Fruit fly (Drosophila melanogaster) whole organism, embryonic: ENCODE measurements around the gene hry.

Source experiments
- ATbp ChIP-seq: fragments of 200-800 bp; sonication (Bioruptor generic); optimal IDR thresholded peaks from 2 replicates; lab custom pipeline; 2017; ENCODE audit warnings: missing biosample characterization, mild to moderate bottlenecking, missing genetic modification characterization, missing genetic modification reagents
- Antp ChIP-seq: fragments of 200-800 bp; sonication (Bioruptor generic); optimal IDR thresholded peaks from 3 replicates; lab custom pipeline; 2016; ENCODE audit warnings: missing biosample characterization, missing genetic modification characterization
- Asciz ChIP-seq: fragments of 200-800 bp; sonication (Bioruptor generic); optimal IDR thresholded peaks from 2 replicates; lab custom pipeline; 2017; ENCODE audit warnings: missing biosample characterization, mild to moderate bottlenecking, missing genetic modification characterization, missing genetic modification reagents
- CG10274 ChIP-seq: fragments of 200-800 bp; sonication (Bioruptor generic); optimal IDR thresholded peaks from 3 replicates; lab custom pipeline; 2017; ENCODE audit warnings: missing biosample characterization, mild to moderate bottlenecking, missing genetic modification characterization
- CG14860 ChIP-seq: fragments of 200-800 bp; sonication (Bioruptor generic); IDR thresholded peaks from 3 replicates; pipeline ENCODE4 v1.3.6; 2022; ENCODE audit warnings: missing biosample characterization, missing genetic modification characterization; ENCODE audit not compliant: partially characterized antibody
- CG1603 ChIP-seq: fragments of 200-800 bp; sonication (Bioruptor generic); optimal IDR thresholded peaks from 2 replicates; lab custom pipeline; 2019; ENCODE audit warnings: missing biosample characterization, mild to moderate bottlenecking, missing genetic modification characterization, moderate library complexity
- CG17802 ChIP-seq: fragments of 200-800 bp; sonication (Bioruptor generic); optimal IDR thresholded peaks from 2 replicates; lab custom pipeline; 2018; ENCODE audit warnings: missing biosample characterization, mild to moderate bottlenecking, missing genetic modification characterization, moderate library complexity
- CG18011 ChIP-seq: fragments of 200-800 bp; sonication (Bioruptor generic); optimal IDR thresholded peaks from 2 replicates; lab custom pipeline; 2017; ENCODE audit warnings: missing biosample characterization, missing genetic modification characterization, mild to moderate bottlenecking, moderate library complexity, missing genotype
- CG2889 ChIP-seq: fragments of 200-800 bp; sonication (Bioruptor generic); IDR thresholded peaks from 3 replicates; pipeline ENCODE4 v1.3.6; 2022; ENCODE audit warnings: missing biosample characterization, missing genetic modification characterization
- CG30020 ChIP-seq: fragments of 200-800 bp; optimal IDR thresholded peaks from 2 replicates; lab custom pipeline; 2019; ENCODE audit warnings: missing biosample characterization, mild to moderate bottlenecking, missing genetic modification characterization, moderate library complexity
- CG32532 ChIP-seq: fragments of 200-800 bp; sonication (Bioruptor generic); IDR thresholded peaks from 2 replicates; pipeline ENCODE4 v1.3.6; 2022; ENCODE audit warnings: missing biosample characterization, missing genetic modification characterization
- CG4328 ChIP-seq: fragments of 200-800 bp; sonication (Bioruptor generic); optimal IDR thresholded peaks from 3 replicates; lab custom pipeline; 2017; ENCODE audit warnings: missing biosample characterization, missing genetic modification reagents, missing genetic modification characterization
- CG4820 ChIP-seq: fragments of 200-800 bp; sonication (Bioruptor generic); optimal IDR thresholded peaks from 3 replicates; lab custom pipeline; 2016; ENCODE audit warnings: missing biosample characterization, missing genetic modification characterization
- CG5953 ChIP-seq: fragments of 200-800 bp; sonication (Bioruptor generic); IDR thresholded peaks from 2 replicates; pipeline ENCODE4 v1.3.6; 2022; ENCODE audit warnings: missing biosample characterization, missing genetic modification characterization
- CG8359 ChIP-seq: fragments of 200-800 bp; sonication (Bioruptor generic); optimal IDR thresholded peaks from 2 replicates; lab custom pipeline; 2017; ENCODE audit warnings: missing biosample characterization, mild to moderate bottlenecking, missing genetic modification characterization, borderline replicate concordance
- CG8388 ChIP-seq: fragments of 200-800 bp; sonication (Bioruptor generic); optimal IDR thresholded peaks from 2 replicates; lab custom pipeline; 2019; ENCODE audit warnings: missing biosample characterization, mild to moderate bottlenecking, missing genetic modification characterization, moderate library complexity
- CG9797 ChIP-seq: fragments of 200-800 bp; sonication (Bioruptor generic); optimal IDR thresholded peaks from 3 replicates; lab custom pipeline; 2018; ENCODE audit warnings: missing biosample characterization, mild to moderate bottlenecking, missing genetic modification characterization
- Camta ChIP-seq: fragments of 200-800 bp; sonication (Bioruptor generic); optimal IDR thresholded peaks from 2 replicates; lab custom pipeline; 2016; ENCODE audit warnings: missing biosample characterization, missing genetic modification characterization
- CrebB ChIP-seq: fragments of 200-800 bp; sonication (Bioruptor generic); optimal IDR thresholded peaks from 3 replicates; lab custom pipeline; 2018; ENCODE audit warnings: missing biosample characterization, mild to moderate bottlenecking, missing genetic modification characterization
- Hmx ChIP-seq: fragments of 200-800 bp; sonication (Bioruptor generic); optimal IDR thresholded peaks from 2 replicates; lab custom pipeline; 2016; ENCODE audit warnings: missing biosample characterization, missing genetic modification characterization
- Hr51 ChIP-seq, 2 experiments: fragments of 200-800 bp; sonication (Bioruptor generic); optimal IDR thresholded peaks; 2 replicates in 1 of 2; 3 replicates in 1 of 2; lab custom pipeline; 2016 to 2018; ENCODE audit warnings: missing biosample characterization in 2 of 2, missing genetic modification characterization in 2 of 2, mild to moderate bottlenecking in 1 of 2, moderate library complexity in 1 of 2
- Med ChIP-seq: fragments of 200-800 bp; sonication (Bioruptor generic); peaks from one replicate; lab custom pipeline; 2016; ENCODE audit warnings: missing biosample characterization, missing genetic modification characterization, mild to moderate bottlenecking, inconsistent platforms, moderate library complexity
- NC2α ChIP-seq: fragments of 200-800 bp; sonication (Bioruptor generic); optimal IDR thresholded peaks from 2 replicates; lab custom pipeline; 2016; ENCODE audit warnings: missing biosample characterization, missing genetic modification characterization
- Sox100B ChIP-seq: fragments of 200-800 bp; sonication (Bioruptor generic); optimal IDR thresholded peaks from 3 replicates; lab custom pipeline; 2018; ENCODE audit warnings: missing biosample characterization, mild to moderate bottlenecking, missing genetic modification characterization
- Sry-δ ChIP-seq: fragments of 200-800 bp; sonication (Bioruptor generic); optimal IDR thresholded peaks from 2 replicates; lab custom pipeline; 2016; ENCODE audit warnings: missing biosample characterization, missing genetic modification characterization
- Ssrp ChIP-seq: fragments of 200-800 bp; sonication (Bioruptor generic); optimal IDR thresholded peaks from 2 replicates; lab custom pipeline; 2018; ENCODE audit warnings: missing biosample characterization, mild to moderate bottlenecking, missing genetic modification characterization, moderate library complexity
- abd-A ChIP-seq: fragments of 200-800 bp; sonication (Bioruptor generic); optimal IDR thresholded peaks from 3 replicates; lab custom pipeline; 2019; ENCODE audit warnings: missing biosample characterization, mild to moderate bottlenecking, missing genetic modification characterization, moderate library complexity
- chinmo ChIP-seq: fragments of 200-800 bp; sonication (Bioruptor generic); IDR thresholded peaks from 4 replicates; pipeline ENCODE4 v1.3.6; 2022; ENCODE audit warnings: missing biosample characterization, missing genetic modification characterization; ENCODE audit not compliant: partially characterized antibody
- ci ChIP-seq: fragments of 200-800 bp; sonication (Bioruptor generic); IDR thresholded peaks from 3 replicates; pipeline ENCODE4 v1.3.6; 2022; ENCODE audit warnings: missing biosample characterization, missing genetic modification characterization
- crc ChIP-seq: fragments of 200-800 bp; sonication (Bioruptor generic); optimal IDR thresholded peaks from 2 replicates; lab custom pipeline; 2016; ENCODE audit warnings: missing biosample characterization, missing genetic modification characterization
- emc ChIP-seq: fragments of 200-800 bp; sonication (Bioruptor generic); optimal IDR thresholded peaks from 2 replicates; lab custom pipeline; 2016; ENCODE audit warnings: missing biosample characterization, missing genetic modification characterization
- eve ChIP-seq, 2 experiments: fragments of >200 bp; optimal IDR thresholded peaks; 2 replicates each; lab custom pipeline; 2017; ENCODE audit warnings: missing biosample characterization in 2 of 2, missing genetic modification characterization in 2 of 2
- ftz-f1 ChIP-seq: fragments of 200-800 bp; sonication (Bioruptor generic); optimal IDR thresholded peaks from 2 replicates; lab custom pipeline; 2016; ENCODE audit warnings: missing biosample characterization, missing genetic modification characterization
- fu2 ChIP-seq: fragments of 200-800 bp; sonication (Bioruptor generic); optimal IDR thresholded peaks from 2 replicates; lab custom pipeline; 2016; ENCODE audit warnings: missing biosample characterization, missing genetic modification characterization
- grn ChIP-seq: fragments of 200-800 bp; sonication (Bioruptor generic); optimal IDR thresholded peaks from 3 replicates; lab custom pipeline; 2017; ENCODE audit warnings: missing biosample characterization, missing genetic modification characterization
- hbn ChIP-seq: fragments of 200-800 bp; sonication (Bioruptor generic); IDR thresholded peaks from 2 replicates; pipeline ENCODE4 v1.3.6; 2022; ENCODE audit warnings: missing biosample characterization, missing genetic modification characterization; ENCODE audit not compliant: partially characterized antibody
- her ChIP-seq: fragments of 200-800 bp; sonication (Bioruptor generic); optimal IDR thresholded peaks from 2 replicates; lab custom pipeline; 2016; ENCODE audit warnings: missing biosample characterization, missing genetic modification characterization
- jing ChIP-seq: fragments of 200-800 bp; sonication (Bioruptor generic); optimal IDR thresholded peaks from 2 replicates; lab custom pipeline; 2018; ENCODE audit warnings: missing biosample characterization, mild to moderate bottlenecking, missing genetic modification characterization
- kah ChIP-seq: fragments of 200-800 bp; sonication (Bioruptor generic); optimal IDR thresholded peaks from 2 replicates; lab custom pipeline; 2018; ENCODE audit warnings: missing biosample characterization, mild to moderate bottlenecking, missing genetic modification characterization
- klu ChIP-seq: fragments of 200-800 bp; sonication (Bioruptor generic); IDR thresholded peaks from 2 replicates; pipeline ENCODE4 v1.3.6; 2022; ENCODE audit warnings: missing biosample characterization, missing genetic modification characterization
- lilli ChIP-seq: fragments of 200-800 bp; sonication (Bioruptor generic); optimal IDR thresholded peaks from 3 replicates; lab custom pipeline; 2016; ENCODE audit warnings: missing biosample characterization, missing genetic modification characterization
- luna ChIP-seq: fragments of 200-800 bp; sonication (Bioruptor generic); optimal IDR thresholded peaks from 2 replicates; lab custom pipeline; 2016; ENCODE audit warnings: missing biosample characterization, missing genetic modification characterization
- nau ChIP-seq: fragments of 200-800 bp; sonication (Bioruptor generic); optimal IDR thresholded peaks from 3 replicates; lab custom pipeline; 2017; ENCODE audit warnings: missing biosample characterization, mild to moderate bottlenecking, missing genetic modification characterization, missing genetic modification reagents
- pan ChIP-seq, 4 experiments: fragments of >200 bp in 3 of 4; fragments of 200-800 bp in 1 of 4; sonication (Bioruptor generic) in 1 of 4; optimal IDR thresholded peaks in 3 of 4; IDR thresholded peaks in 1 of 4; 2 replicates each; pipeline versions ENCODE4 v1.3.6 to Lab custom; 2017 to 2022; ENCODE audit warnings: missing biosample characterization in 2 of 4, missing genetic modification characterization in 2 of 4, mixed read lengths in 1 of 4
- prd ChIP-seq, 3 experiments: fragments of >200 bp in 2 of 3; fragments of 200-800 bp in 1 of 3; sonication (Bioruptor generic) in 1 of 3; optimal IDR thresholded peaks in 2 of 3; IDR thresholded peaks in 1 of 3; 2 replicates in 2 of 3; 3 replicates in 1 of 3; pipeline versions ENCODE4 v1.3.6 to Lab custom; 2017 to 2022; ENCODE audit warnings: missing biosample characterization in 1 of 3, missing genetic modification characterization in 1 of 3
- sob ChIP-seq: fragments of 200-800 bp; sonication (Bioruptor generic); IDR thresholded peaks from 2 replicates; pipeline ENCODE4 v1.3.6; 2022; ENCODE audit warnings: missing biosample characterization, missing genetic modification characterization
- sug ChIP-seq: fragments of 200-800 bp; optimal IDR thresholded peaks from 2 replicates; lab custom pipeline; 2019; ENCODE audit warnings: missing biosample characterization, mild to moderate bottlenecking, missing genetic modification characterization, moderate library complexity
- tap ChIP-seq: fragments of 200-800 bp; optimal IDR thresholded peaks from 3 replicates; lab custom pipeline; 2019; ENCODE audit warnings: missing biosample characterization, mild to moderate bottlenecking, missing genetic modification characterization, moderate library complexity

The hry gene

dm6 chr3L:8700643-8701208 is 25.2 kb downstream of the hry start (continued):
- peak; percentile 38 for TF ChIP-seq CG30020 (tag; lab: Kevin White, UChicago)
- no peak; the same call in none of the 2 replicates for TF ChIP-seq klu
- TF ChIP-seq fu2 (GFP tag; lab: Kevin White, UChicago): peak; percentile 85
- peak; percentile 46 for TF ChIP-seq Sry-δ (GFP tag; lab: Kevin White, UChicago)
- peak; percentile 65 for TF ChIP-seq Asciz (GFP tag; lab: Kevin White, UChicago)
- TF ChIP-seq CG17802 (tag; lab: Kevin White, UChicago): peak; percentile 23
- peak; percentile 55; the same call in 1 of the 2 replicates for TF ChIP-seq CG5953 (GFP tag; lab: Robert Waterston, UW)
- TF ChIP-seq ftz-f1 (GFP tag; lab: Kevin White, UChicago): no peak
- TF ChIP-seq eve (GFP tag; optimal IDR thresholded peaks at IDR 0.05; lab: Kevin White, UChicago): peak in 1 of 2 experiments; percentile 90
- peak; percentile 64 for TF ChIP-seq tap (tag; lab: Kevin White, UChicago)
- TF ChIP-seq CG10274 (GFP tag; lab: Kevin White, UChicago): peak; percentile 49
- TF ChIP-seq pan (optimal IDR thresholded peaks at IDR 0.05; lab: Kevin White, UChicago): no peak
- TF ChIP-seq pan (GFP tag; optimal IDR thresholded peaks at IDR 0.05 in 1 of 2, IDR thresholded peaks at IDR 0.05 in 1 of 2): peak in 1 of 2 experiments; percentile 75
- peak; percentile 71 for TF ChIP-seq Antp (GFP tag; lab: Kevin White, UChicago)
- peak; percentile 91 for TF ChIP-seq Med (GFP tag; lab: Kevin White, UChicago)
- peak; percentile 58 for TF ChIP-seq ci
- TF ChIP-seq sug (tag; lab: Kevin White, UChicago): peak; percentile 97
- TF ChIP-seq ATbp (GFP tag; lab: Kevin White, UChicago): peak; percentile 53
- TF ChIP-seq CG18011: peak; percentile 60
- no peak; the same call in none of the 2 replicates for TF ChIP-seq sob (GFP tag; lab: Robert Waterston, UW)
- TF ChIP-seq CG9797 (GFP tag; lab: Kevin White, UChicago): no peak
- peak; percentile 16 for TF ChIP-seq CG4328 (GFP tag; lab: Kevin White, UChicago)
- TF ChIP-seq grn: peak; percentile 99
- peak; percentile 71 for TF ChIP-seq Sox100B (GFP tag; lab: Kevin White, UChicago)
- peak; percentile 70 for TF ChIP-seq CG32532
- TF ChIP-seq CG2889 (GFP tag; lab: Robert Waterston, UW): peak; percentile 53; the same call in 2 of the 3 replicates
- TF ChIP-seq chinmo: no peak
- peak; percentile 73 for TF ChIP-seq jing
- TF ChIP-seq NC2α: peak; percentile 56
- peak; percentile 73 to 89 for TF ChIP-seq Hr51 (GFP tag; optimal IDR thresholded peaks at IDR 0.05; lab: Kevin White, UChicago)
- TF ChIP-seq her (GFP tag; lab: Kevin White, UChicago): peak; percentile 74
- TF ChIP-seq lilli (GFP tag; lab: Kevin White, UChicago): peak; percentile 92
- TF ChIP-seq hbn (GFP tag; lab: Robert Waterston, UW): no peak
- peak; percentile 71 for TF ChIP-seq Ssrp (tag; lab: Kevin White, UChicago)
- TF ChIP-seq luna (GFP tag; lab: Kevin White, UChicago): peak; percentile 51
- TF ChIP-seq kah (GFP tag; lab: Kevin White, UChicago): no peak
- TF ChIP-seq CG4820 (GFP tag; lab: Kevin White, UChicago): peak; percentile 79
- TF ChIP-seq CG8359 (GFP tag; lab: Kevin White, UChicago): peak; percentile 46
- no peak for TF ChIP-seq CG14860 (GFP tag; lab: Robert Waterston, UW)
- peak; percentile 66 for TF ChIP-seq emc
- TF ChIP-seq abd-A (tag; lab: Kevin White, UChicago): no peak
- TF ChIP-seq Camta (GFP tag; lab: Kevin White, UChicago): peak; percentile 73
- TF ChIP-seq CG8388: peak; percentile 74
- TF ChIP-seq CG1603 (tag; lab: Kevin White, UChicago): peak; percentile 83
- peak; percentile 59 for TF ChIP-seq nau (GFP tag; lab: Kevin White, UChicago)
- peak; percentile 75 for TF ChIP-seq Hmx (GFP tag; lab: Kevin White, UChicago)
- TF ChIP-seq CrebB (tag; lab: Kevin White, UChicago): peak; percentile 34
- TF ChIP-seq prd (optimal IDR thresholded peaks at IDR 0.05; lab: Kevin White, UChicago): no peak
- TF ChIP-seq prd (GFP tag; IDR thresholded peaks at IDR 0.05; lab: Robert Waterston, UW): peak; percentile 85
- TF ChIP-seq crc: peak; percentile 73
